Fruit fly (Drosophila melanogaster) whole organism: ENCODE results near the gene noc.

Source experiments
- CG8478 ChIP-seq: fragments of >200 bp; optimal IDR thresholded peaks from 2 replicates; lab custom pipeline; 2018; ENCODE audit warnings: inconsistent platforms
- Dll ChIP-seq: fragments of >200 bp; optimal IDR thresholded peaks from 2 replicates; lab custom pipeline; 2017
- EcR ChIP-seq, 2 experiments: fragments of >200 bp; optimal IDR thresholded peaks; 2 replicates each; lab custom pipeline; 2017; ENCODE audit warnings: missing biosample characterization in 2 of 2, missing genetic modification characterization in 2 of 2, missing genetic modification reagents in 2 of 2
- pan ChIP-seq: fragments of >200 bp; optimal IDR thresholded peaks from 2 replicates; lab custom pipeline; 2017
- psq ChIP-seq: fragments of >200 bp; optimal IDR thresholded peaks from 2 replicates; lab custom pipeline; 2017
- usp ChIP-seq: fragments of >200 bp; optimal IDR thresholded peaks from 2 replicates; lab custom pipeline; 2017; ENCODE audit warnings: missing biosample characterization, missing genetic modification characterization, mixed read lengths

Gene noc

dm6 chr2L:14450822-14451221 lies 39.8 kb upstream of the noc start, which contains the start of gene CG15283:
CG15283 (minus strand) TSS chr2L:14450922.
- TF ChIP-seq Dll (lab: Kevin White, UChicago) (no peak), pan (no peak), usp (GFP tag; lab: Kevin White, UChicago) (no peak), EcR (GFP tag; optimal IDR thresholded peaks at IDR 0.05; lab: Kevin White, UChicago) (no peak), psq (lab: Kevin White, UChicago) (no peak), CG8478 (no peak)

DNA sequence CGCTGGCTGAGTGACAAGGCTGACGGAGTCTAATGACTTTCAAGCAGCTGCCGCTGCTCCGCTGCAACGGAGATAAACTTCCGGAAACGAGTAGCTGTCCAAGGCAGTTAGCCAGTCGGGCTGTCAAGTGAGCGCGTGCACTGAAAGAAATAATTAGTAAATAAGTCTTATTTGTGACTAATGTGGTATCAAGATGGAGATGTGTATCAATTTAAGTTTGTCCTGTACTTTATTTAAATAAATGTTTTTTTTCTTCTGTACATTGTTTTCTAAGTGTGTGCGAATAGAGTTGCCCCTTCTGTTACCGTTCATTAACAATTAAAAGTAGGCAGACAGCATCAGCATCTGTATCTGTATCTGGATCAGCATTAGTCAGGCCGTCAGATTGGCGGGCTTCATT lies 39.4 kb upstream of the noc start:
- no peak for TF ChIP-seq usp (GFP tag; lab: Kevin White, UChicago)
- TF ChIP-seq Dll (lab: Kevin White, UChicago), result no peak
- TF ChIP-seq pan, result no peak
- TF ChIP-seq psq (lab: Kevin White, UChicago), result no peak
- no peak for TF ChIP-seq EcR (GFP tag; optimal IDR thresholded peaks at IDR 0.05; lab: Kevin White, UChicago)
- TF ChIP-seq CG8478, result no peak

DNA sequence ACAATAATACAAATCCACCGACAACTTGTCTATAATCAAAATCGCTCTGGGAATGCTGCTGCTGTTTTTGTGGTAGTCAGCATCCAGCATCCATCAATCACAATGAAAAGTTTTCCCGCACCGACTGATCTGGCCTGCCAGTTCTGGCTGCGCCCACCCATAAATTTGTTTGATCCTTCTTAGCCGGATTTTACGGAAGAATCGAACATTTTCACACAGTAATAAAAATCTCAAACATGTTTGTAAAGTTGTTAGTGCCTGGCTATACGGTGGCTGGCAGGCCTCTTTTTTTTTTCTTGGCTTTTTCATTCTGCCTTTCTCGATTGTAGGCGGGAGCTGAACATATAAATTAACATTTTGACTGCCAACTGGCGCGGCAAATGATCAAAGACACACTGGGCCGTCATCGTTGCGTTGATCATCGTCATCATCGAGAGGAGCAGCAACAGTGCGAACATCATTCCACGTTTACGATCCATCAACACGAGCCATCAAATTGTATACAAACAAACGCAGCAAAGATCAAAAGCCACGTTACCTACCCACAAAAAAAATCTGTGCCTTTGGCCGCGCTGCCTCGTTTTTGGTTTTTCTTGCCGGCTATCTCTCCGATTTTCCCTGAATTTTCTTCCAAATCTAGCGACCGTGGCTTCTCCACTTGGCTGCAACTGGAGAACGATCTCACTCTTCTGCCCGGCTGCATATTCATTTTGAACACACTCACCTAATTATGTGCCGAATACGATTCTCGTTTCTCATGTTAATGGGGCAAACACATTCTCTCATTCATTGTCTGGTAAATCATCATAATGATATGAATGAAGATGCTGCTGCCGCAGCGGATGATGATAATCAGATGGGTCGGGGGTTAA lies 37.5 kb upstream of the noc start:
- no peak for TF ChIP-seq Dll (lab: Kevin White, UChicago)
- TF ChIP-seq psq (lab: Kevin White, UChicago), result no peak
- no peak for TF ChIP-seq CG8478
- no peak for TF ChIP-seq EcR (GFP tag; optimal IDR thresholded peaks at IDR 0.05; lab: Kevin White, UChicago)
- no peak for TF ChIP-seq usp (GFP tag; lab: Kevin White, UChicago)
- no peak for TF ChIP-seq pan

- TF ChIP-seq Dll (lab: Kevin White, UChicago) (no peak), psq (lab: Kevin White, UChicago) (no peak), usp (GFP tag; lab: Kevin White, UChicago) (no peak), CG8478 (no peak), pan (no peak), EcR (GFP tag; optimal IDR thresholded peaks at IDR 0.05; lab: Kevin White, UChicago) (no peak)
Observed at dm6 chr2L:14454247-14454646, 36.4 kb upstream of the noc start.

DNA sequence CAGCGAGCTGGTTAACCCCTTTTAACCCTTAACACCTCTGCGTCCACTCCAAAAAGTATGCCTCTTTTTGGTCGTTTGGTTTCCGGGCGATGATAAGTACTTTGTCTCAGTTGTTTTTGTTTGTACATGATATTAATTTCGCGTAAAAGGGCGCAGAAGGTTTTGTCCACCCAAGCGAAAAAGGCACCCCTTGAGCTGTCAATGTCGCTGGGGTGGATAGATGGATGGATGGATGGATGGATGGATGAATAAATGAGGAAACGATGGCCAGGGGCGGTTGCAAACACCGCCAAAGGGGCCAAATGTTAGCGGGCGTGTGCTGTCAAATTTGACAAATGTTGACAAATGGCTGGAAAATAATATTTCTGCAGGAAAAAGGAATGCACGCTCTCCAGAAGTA lies 35.5 kb upstream of the noc start:
- no peak for TF ChIP-seq usp (GFP tag; lab: Kevin White, UChicago)
- no peak for TF ChIP-seq CG8478
- TF ChIP-seq pan, result no peak
- no peak for TF ChIP-seq psq (lab: Kevin White, UChicago)
- TF ChIP-seq EcR (GFP tag; optimal IDR thresholded peaks at IDR 0.05; lab: Kevin White, UChicago), result no peak
- no peak for TF ChIP-seq Dll (lab: Kevin White, UChicago)

dm6 chr2L:14456268-14456667 lies 34.4 kb upstream of the noc start:
- no peak for TF ChIP-seq CG8478
- no peak for TF ChIP-seq EcR (GFP tag; optimal IDR thresholded peaks at IDR 0.05; lab: Kevin White, UChicago)
- TF ChIP-seq pan, result no peak
- no peak for TF ChIP-seq psq (lab: Kevin White, UChicago)
- no peak for TF ChIP-seq Dll (lab: Kevin White, UChicago)
- TF ChIP-seq usp (GFP tag; lab: Kevin White, UChicago), result no peak

dm6 chr2L:14456841-14457240 lies 33.8 kb upstream of the noc start:
- no peak for TF ChIP-seq EcR (GFP tag; optimal IDR thresholded peaks at IDR 0.05; lab: Kevin White, UChicago)
- TF ChIP-seq pan, result no peak
- TF ChIP-seq CG8478, result no peak

DNA sequence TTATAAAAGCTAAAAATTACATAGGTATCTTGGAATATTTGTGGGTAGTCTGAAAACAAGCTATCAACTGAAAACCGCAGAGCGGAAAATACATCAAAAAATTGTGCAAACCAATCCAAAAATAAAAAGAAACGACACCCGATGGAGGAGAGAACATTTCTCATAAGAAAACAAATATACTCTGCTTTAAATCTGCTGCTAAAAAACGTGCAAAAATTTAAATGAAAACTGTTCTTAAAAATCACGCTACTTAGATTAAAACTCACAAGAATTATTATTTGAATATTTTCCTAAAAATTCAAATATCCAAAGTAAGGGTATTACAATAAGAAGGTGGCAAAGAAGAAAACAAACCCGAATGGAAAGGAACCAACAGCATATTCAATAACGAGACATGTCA lies 33.2 kb upstream of the noc start:
- TF ChIP-seq CG8478 (no peak), psq (lab: Kevin White, UChicago) (no peak), Dll (lab: Kevin White, UChicago) (no peak), usp (GFP tag; lab: Kevin White, UChicago) (no peak), pan (no peak), EcR (GFP tag; optimal IDR thresholded peaks at IDR 0.05; lab: Kevin White, UChicago) (no peak)

- TF ChIP-seq psq (lab: Kevin White, UChicago) (no peak), pan (no peak), Dll (lab: Kevin White, UChicago) (no peak), usp (GFP tag; lab: Kevin White, UChicago) (no peak), EcR (GFP tag; optimal IDR thresholded peaks at IDR 0.05; lab: Kevin White, UChicago) (no peak), CG8478 (no peak)
Observed at dm6 chr2L:14458187-14458899, 32.3 kb upstream of the noc start.

DNA sequence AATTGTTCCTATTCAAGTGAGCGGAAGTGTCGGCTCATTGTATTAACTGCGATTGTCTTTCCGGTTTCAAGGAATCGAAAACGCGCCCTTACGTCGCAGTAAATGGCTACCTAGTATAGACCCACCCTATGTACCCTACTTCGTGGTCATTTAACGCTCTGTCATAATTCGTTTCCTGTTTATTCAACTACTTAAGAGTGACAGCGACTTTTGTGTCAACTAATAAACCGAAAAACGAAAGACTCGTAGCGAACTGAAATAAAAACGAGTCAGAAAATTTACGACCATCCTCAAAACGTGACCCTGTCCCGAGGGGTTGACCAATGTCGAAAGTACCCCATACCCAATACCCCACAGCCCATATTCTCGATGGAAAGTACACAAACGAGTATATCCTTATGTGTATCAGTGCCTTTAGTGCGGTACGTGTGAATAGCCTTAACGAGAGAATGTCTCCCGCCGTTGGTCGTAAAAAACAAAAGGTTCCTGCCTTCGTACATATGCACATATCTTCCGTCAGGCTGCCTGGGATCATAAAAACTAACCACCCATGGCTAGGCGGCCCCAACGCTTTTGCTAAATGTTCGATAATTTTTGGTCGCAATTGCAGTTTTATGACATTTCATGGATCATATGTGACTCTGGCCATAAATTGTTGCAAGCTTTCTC lies 31.2 kb upstream of the noc start:
- no peak for TF ChIP-seq psq (lab: Kevin White, UChicago)
- TF ChIP-seq EcR (GFP tag; optimal IDR thresholded peaks at IDR 0.05; lab: Kevin White, UChicago), result no peak
- no peak for TF ChIP-seq pan
- TF ChIP-seq Dll (lab: Kevin White, UChicago), result no peak
- no peak for TF ChIP-seq CG8478
- no peak for TF ChIP-seq usp (GFP tag; lab: Kevin White, UChicago)

- TF ChIP-seq CG8478 (no peak), psq (lab: Kevin White, UChicago) (no peak), usp (GFP tag; lab: Kevin White, UChicago) (no peak)
Observed at dm6 chr2L:14460029-14460363, 30.7 kb upstream of the noc start.

dm6 chr2L:14461066-14461465 lies 29.6 kb upstream of the noc start:
- no peak for TF ChIP-seq Dll (lab: Kevin White, UChicago)
- TF ChIP-seq CG8478, result no peak
- no peak for TF ChIP-seq usp (GFP tag; lab: Kevin White, UChicago)
- no peak for TF ChIP-seq pan
- TF ChIP-seq EcR (GFP tag; optimal IDR thresholded peaks at IDR 0.05; lab: Kevin White, UChicago), result no peak
- TF ChIP-seq psq (lab: Kevin White, UChicago), result no peak
